Worm (Caenorhabditis elegans) whole organism, young adult: ENCODE results near the gene F36D3.16.

ENCODE experiments used
- B0261.1 ChIP-seq: sonication (generic microtip); optimal IDR thresholded peaks from 2 replicates; lab custom pipeline; 2016; ENCODE audit warnings: mild to moderate bottlenecking, missing genetic modification characterization, moderate library complexity, missing compliant biosample characterization
- C17E4.6 ChIP-seq: fragments of 200-800 bp; sonication (Bioruptor generic); IDR thresholded peaks from 2 replicates; pipeline ENCODE4 v1.3.6; 2022; ENCODE audit warnings: missing genetic modification reagents, missing genetic modification characterization, missing compliant biosample characterization
- F23B12.7 ChIP-seq: sonication (generic microtip); optimal IDR thresholded peaks from 2 replicates; lab custom pipeline; 2017; ENCODE audit warnings: missing genetic modification characterization, mild to moderate bottlenecking, missing compliant biosample characterization, antibody characterized with exemption, moderate library complexity; ENCODE audit not compliant: insufficient read depth
- F49E8.2 ChIP-seq: sonication (generic microtip); optimal IDR thresholded peaks from 3 replicates; lab custom pipeline; 2017; ENCODE audit warnings: missing genetic modification characterization, mild to moderate bottlenecking, missing compliant biosample characterization, antibody characterized with exemption, moderate library complexity; ENCODE audit not compliant: insufficient read depth
- F52B5.7 ChIP-seq: sonication (generic microtip); optimal IDR thresholded peaks from 2 replicates; lab custom pipeline; 2016; ENCODE audit warnings: mild to moderate bottlenecking, missing genetic modification characterization, missing compliant biosample characterization
- F57A8.1 ChIP-seq: fragments of 200-800 bp; sonication (Bioruptor generic); optimal IDR thresholded peaks from 2 replicates; lab custom pipeline; 2018; ENCODE audit warnings: mild to moderate bottlenecking, missing genetic modification characterization, moderate library complexity, missing compliant biosample characterization
- T26A5.8 ChIP-seq: sonication (generic microtip); optimal IDR thresholded peaks from 2 replicates; lab custom pipeline; 2016; ENCODE audit warnings: missing genetic modification characterization, missing compliant biosample characterization
- Y56A3A.18 ChIP-seq: fragments of 200-800 bp; sonication (Bioruptor generic); IDR thresholded peaks from 2 replicates; pipeline ENCODE4 v1.3.6; 2022; ENCODE audit warnings: missing genetic modification reagents, missing genetic modification characterization, missing compliant biosample characterization
- ZK185.1 ChIP-seq: sonication (generic microtip); optimal IDR thresholded peaks from 2 replicates; lab custom pipeline; 2016; ENCODE audit warnings: mild to moderate bottlenecking, missing genetic modification characterization, missing compliant biosample characterization; ENCODE audit not compliant: poor library complexity, severe bottlenecking
- aptf-2 ChIP-seq: fragments of 200-800 bp; sonication (Bioruptor generic); conservative IDR thresholded peaks from 2 replicates; pipeline ENCODE4 v1.3.6; 2022; ENCODE audit warnings: missing genetic modification reagents, missing genetic modification characterization, missing compliant biosample characterization
- aptf-3 ChIP-seq: fragments of 200-800 bp; sonication (Bioruptor generic); IDR thresholded peaks from 2 replicates; pipeline ENCODE4 v1.3.6; 2022; ENCODE audit warnings: missing genetic modification characterization, missing compliant biosample characterization
- bed-2 ChIP-seq: fragments of 200-800 bp; sonication (Bioruptor generic); IDR thresholded peaks from 2 replicates; pipeline ENCODE4 v1.3.6; 2022; ENCODE audit warnings: missing genetic modification reagents, missing genetic modification characterization, missing compliant biosample characterization
- ccch-3 ChIP-seq: fragments of 200-800 bp; sonication (Bioruptor generic); optimal IDR thresholded peaks from 2 replicates; lab custom pipeline; 2018; ENCODE audit warnings: mild to moderate bottlenecking, missing genetic modification characterization, missing compliant biosample characterization
- cebp-2 ChIP-seq: fragments of 200-800 bp; sonication (Bioruptor generic); IDR thresholded peaks from 2 replicates; pipeline ENCODE4 v1.3.6; 2022; ENCODE audit warnings: missing genetic modification characterization, missing compliant biosample characterization
- ceh-40 ChIP-seq: fragments of 200-800 bp; sonication (Bioruptor generic); IDR thresholded peaks from 2 replicates; pipeline ENCODE4 v1.3.6; 2022; ENCODE audit warnings: missing genetic modification characterization, missing compliant biosample characterization
- ceh-58 ChIP-seq: fragments of 200-800 bp; sonication (Bioruptor generic); IDR thresholded peaks from 2 replicates; pipeline ENCODE4 v1.3.6; 2022; ENCODE audit warnings: missing genetic modification characterization, missing compliant biosample characterization
- ceh-79 ChIP-seq: sonication (generic microtip); optimal IDR thresholded peaks from 2 replicates; lab custom pipeline; 2017; ENCODE audit warnings: mild to moderate bottlenecking, missing genetic modification characterization, missing compliant biosample characterization
- dpl-1 ChIP-seq: fragments of 150-350 bp; optimal IDR thresholded peaks from 2 replicates; lab custom pipeline; 2014; ENCODE audit warnings: missing biosample characterization, missing genetic modification reagents, missing genetic modification characterization
- egrh-3 ChIP-seq: fragments of 200-800 bp; sonication (Bioruptor generic); IDR thresholded peaks from 2 replicates; pipeline ENCODE4 v1.3.6; 2022; ENCODE audit warnings: missing genetic modification reagents, missing genetic modification characterization, missing compliant biosample characterization
- ekl-4 ChIP-seq: fragments of 200-800 bp; sonication (Bioruptor generic); IDR thresholded peaks from 2 replicates; pipeline ENCODE4 v1.3.6; 2022; ENCODE audit warnings: missing genetic modification reagents, missing genetic modification characterization, missing compliant biosample characterization
- fkh-3 ChIP-seq: sonication (generic microtip); optimal IDR thresholded peaks from 2 replicates; lab custom pipeline; 2016; ENCODE audit warnings: mild to moderate bottlenecking, missing genetic modification characterization, missing compliant biosample characterization
- him-1 ChIP-seq: sonication (generic microtip); optimal IDR thresholded peaks from 2 replicates; lab custom pipeline; 2016; ENCODE audit warnings: missing genotype, missing genetic modification reagents, missing genetic modification characterization, missing compliant biosample characterization
- hlh-26 ChIP-seq: fragments of 200-800 bp; sonication (Bioruptor generic); conservative IDR thresholded peaks from 2 replicates; pipeline ENCODE4 v1.3.6; 2022; ENCODE audit warnings: missing genetic modification reagents, missing genetic modification characterization, missing compliant biosample characterization
- hmg-20 ChIP-seq: fragments of 200-800 bp; sonication (Bioruptor generic); IDR thresholded peaks from 2 replicates; pipeline ENCODE4 v1.3.6; 2022; ENCODE audit warnings: missing genetic modification reagents, missing genetic modification characterization, missing compliant biosample characterization
- hsf-1 ChIP-seq: fragments of 200-800 bp; sonication (Bioruptor generic); IDR thresholded peaks from 2 replicates; pipeline ENCODE4 v1.3.6; 2022; ENCODE audit warnings: missing genetic modification reagents, missing genetic modification characterization, missing compliant biosample characterization
- let-526 ChIP-seq: fragments of 200-800 bp; sonication (Bioruptor generic); IDR thresholded peaks from 2 replicates; pipeline ENCODE4 v1.3.6; 2022; ENCODE audit warnings: missing genetic modification reagents, missing genetic modification characterization, missing compliant biosample characterization
- lsy-27 ChIP-seq: sonication (generic microtip); optimal IDR thresholded peaks from 2 replicates; lab custom pipeline; 2017; ENCODE audit warnings: missing genetic modification characterization, mild to moderate bottlenecking, missing compliant biosample characterization, antibody characterized with exemption, missing genotype, borderline replicate concordance; ENCODE audit not compliant: insufficient read depth
- madf-10 ChIP-seq: sonication (generic microtip); optimal IDR thresholded peaks from 2 replicates; lab custom pipeline; 2016; ENCODE audit warnings: mild to moderate bottlenecking, missing genetic modification characterization, missing compliant biosample characterization
- madf-3 ChIP-seq: fragments of 200-800 bp; sonication (Bioruptor generic); IDR thresholded peaks from 2 replicates; pipeline ENCODE4 v1.3.6; 2022; ENCODE audit warnings: missing genetic modification reagents, missing genetic modification characterization, missing compliant biosample characterization
- madf-8 ChIP-seq: fragments of 200-800 bp; sonication (Bioruptor generic); conservative IDR thresholded peaks from 2 replicates; pipeline ENCODE4 v1.3.6; 2022; ENCODE audit warnings: missing genetic modification reagents, missing genetic modification characterization, missing compliant biosample characterization
- mxl-1 ChIP-seq: sonication (generic microtip); optimal IDR thresholded peaks from 2 replicates; lab custom pipeline; 2016; ENCODE audit warnings: missing genetic modification characterization, missing compliant biosample characterization
- nfya-1 ChIP-seq: sonication (generic microtip); optimal IDR thresholded peaks from 2 replicates; lab custom pipeline; 2017; ENCODE audit warnings: antibody characterized with exemption, missing compliant biosample characterization, missing genetic modification characterization, borderline replicate concordance; ENCODE audit not compliant: insufficient read depth
- nhr-27 ChIP-seq: fragments of 200-800 bp; sonication (Bioruptor generic); optimal IDR thresholded peaks from 2 replicates; lab custom pipeline; 2018; ENCODE audit warnings: mild to moderate bottlenecking, missing genetic modification characterization, moderate library complexity, missing compliant biosample characterization
- nhr-90 ChIP-seq: sonication (generic microtip); optimal IDR thresholded peaks from 2 replicates; lab custom pipeline; 2016; ENCODE audit warnings: missing genotype, mild to moderate bottlenecking, missing genetic modification characterization, missing compliant biosample characterization
- pbrm-1 ChIP-seq: fragments of 200-800 bp; sonication (Bioruptor generic); IDR thresholded peaks from 2 replicates; pipeline ENCODE4 v1.3.6; 2022; ENCODE audit warnings: missing genetic modification reagents, missing genetic modification characterization, missing compliant biosample characterization
- pha-4 ChIP-seq: fragments of 150-350 bp; sonication (generic microtip); optimal IDR thresholded peaks from 2 replicates; lab custom pipeline; 2014; ENCODE audit warnings: missing biosample characterization, missing genetic modification reagents, missing genetic modification characterization
- rcor-1 ChIP-seq: fragments of 200-800 bp; sonication (Bioruptor generic); IDR thresholded peaks from 2 replicates; pipeline ENCODE4 v1.3.6; 2022; ENCODE audit warnings: missing genetic modification reagents, missing genetic modification characterization, missing compliant biosample characterization
- rec-8 ChIP-seq, 2 experiments: sonication (generic microtip); optimal IDR thresholded peaks; 2 replicates each; lab custom pipeline; 2016; ENCODE audit warnings: mild to moderate bottlenecking in 2 of 2, missing genetic modification characterization in 2 of 2, missing genetic modification reagents in 2 of 2, missing genotype in 2 of 2, missing biosample characterization in 1 of 2, missing compliant biosample characterization in 1 of 2, moderate library complexity in 1 of 2
- unc-130 ChIP-seq: sonication (generic microtip); optimal IDR thresholded peaks from 2 replicates; lab custom pipeline; 2016; ENCODE audit warnings: missing genetic modification reagents, missing genetic modification characterization, missing compliant biosample characterization
- unc-62 ChIP-seq: fragments of 150-350 bp; optimal IDR thresholded peaks from 2 replicates; lab custom pipeline; 2014; ENCODE audit warnings: missing biosample characterization, missing genetic modification reagents, missing genetic modification characterization
- zim-3 ChIP-seq: sonication (generic microtip); optimal IDR thresholded peaks from 2 replicates; lab custom pipeline; 2017; ENCODE audit warnings: mild to moderate bottlenecking, missing genetic modification characterization, moderate library complexity, missing compliant biosample characterization
- ztf-25 ChIP-seq: fragments of 200-800 bp; sonication (Bioruptor generic); IDR thresholded peaks from 2 replicates; pipeline ENCODE4 v1.3.6; 2022; ENCODE audit warnings: missing genetic modification reagents, missing genetic modification characterization, missing compliant biosample characterization

F36D3.16 gene

DNA sequence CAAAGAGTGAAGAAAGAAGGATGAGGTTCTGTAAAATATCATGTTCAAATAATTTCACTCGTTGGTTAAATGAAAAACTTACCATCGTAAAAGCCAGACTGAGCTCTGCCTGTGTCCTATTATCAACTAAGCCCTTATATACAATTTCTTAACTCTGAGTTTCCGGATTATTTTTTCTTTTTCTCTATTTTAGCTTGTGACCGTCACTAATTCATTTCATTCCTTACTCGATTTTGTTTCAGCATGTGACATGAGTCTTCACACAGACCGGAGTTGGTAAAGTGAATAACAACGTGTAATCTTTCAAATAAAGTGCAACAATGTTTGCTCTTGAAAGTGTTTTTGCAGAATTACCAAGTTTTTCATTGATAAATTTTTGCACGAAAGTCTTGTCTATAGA lies 6.1 kb downstream of the F36D3.16 start, which contains the start of gene cpr-2:
Gene cpr-2 (minus strand): TSS at position 101 of the 400 bp plus-strand sequence.
- TF ChIP-seq aptf-3 (GFP tag; lab: Robert Waterston, UW) (no peak), F57A8.1 (GFP tag; lab: Kevin White, UChicago) (no peak), F49E8.2 (tag; lab: Kevin White, UChicago) (no peak), nhr-90 (tag; lab: Kevin White, UChicago) (no peak), mxl-1 (tag; lab: Kevin White, UChicago) (no peak), hlh-26 (GFP tag; lab: Robert Waterston, UW) (no peak), let-526 (no peak), F23B12.7 (tag; lab: Kevin White, UChicago) (no peak)

DNA sequence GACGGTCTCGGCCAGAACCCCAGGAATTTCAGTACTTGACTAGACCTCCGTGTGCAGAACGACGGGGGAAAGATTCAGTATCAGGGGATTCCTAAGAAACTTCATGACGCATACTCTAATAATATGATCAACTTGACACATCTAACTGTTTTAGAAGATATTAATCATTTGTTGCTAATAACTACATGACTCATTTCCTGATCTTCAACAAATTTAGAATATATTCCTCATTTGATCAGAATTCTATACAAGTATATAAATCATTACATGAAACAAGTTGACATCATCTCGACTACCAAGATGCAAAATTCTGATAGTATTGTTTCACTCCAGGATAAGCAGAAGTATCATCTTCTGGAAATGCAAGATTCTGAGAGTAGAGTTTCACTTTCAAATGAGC lies 7.3 kb downstream of the F36D3.16 start, which contains the start of gene Y32B12B.8:
Gene Y32B12B.8 (plus strand): TSS at position 301 of the 400 bp plus-strand sequence.
- TF ChIP-seq ZK185.1 (tag; lab: Kevin White, UChicago) (no peak), ceh-40 (no peak), Y56A3A.18 (no peak)

ce11 chrV:16536701-16537100 lies 8.8 kb downstream of the F36D3.16 start, which contains the start of gene Y32B12B.1:
TSS of gene Y32B12B.1 (plus strand) at chrV:16537001.
- TF ChIP-seq unc-62 (GFP tag; lab: Kevin White, UChicago) (no peak), hmg-20 (GFP tag; lab: Robert Waterston, UW) (no peak), nhr-90 (tag; lab: Kevin White, UChicago) (no peak), unc-130 (GFP tag; lab: Kevin White, UChicago) (no peak), nfya-1 (tag; lab: Kevin White, UChicago) (no peak), pbrm-1 (GFP tag; lab: Robert Waterston, UW) (no peak), ceh-40 (no peak), fkh-3 (no peak), egrh-3 (no peak), ceh-79 (tag; lab: Kevin White, UChicago) (no peak), T26A5.8 (tag; lab: Kevin White, UChicago) (no peak), ccch-3 (GFP tag; lab: Kevin White, UChicago) (no peak)

- TF ChIP-seq zim-3 (tag; lab: Kevin White, UChicago) (no peak), nhr-27 (no peak), pha-4 (tag; lab: Kevin White, UChicago) (no peak), nhr-90 (tag; lab: Kevin White, UChicago) (no peak), hmg-20 (GFP tag; lab: Robert Waterston, UW) (no peak), let-526 (no peak), aptf-2 (0 out of 2 replicates have a peak, but pooled peaks have one; percentile 5), rcor-1 (GFP tag; lab: Robert Waterston, UW) (0 out of 2 replicates have a peak, but pooled peaks have one; percentile 15), cebp-2 (GFP tag; lab: Robert Waterston, UW) (no peak), him-1 (tag; lab: Kevin White, UChicago) (no peak), dpl-1 (peak; percentile 76), lsy-27 (tag; lab: Kevin White, UChicago) (no peak), madf-3 (GFP tag; lab: Robert Waterston, UW) (0 out of 2 replicates have a peak, but pooled peaks have one; percentile 17), rec-8 (tag; optimal IDR thresholded peaks at IDR 0.05; lab: Kevin White, UChicago) (no peak), ekl-4 (GFP tag; lab: Robert Waterston, UW) (no peak; the same call in 1 of the 2 replicates), B0261.1 (no peak), mxl-1 (tag; lab: Kevin White, UChicago) (no peak), ccch-3 (GFP tag; lab: Kevin White, UChicago) (no peak), aptf-3 (GFP tag; lab: Robert Waterston, UW) (no peak), madf-8 (peak; percentile 40), C17E4.6 (GFP tag; lab: Robert Waterston, UW) (no peak), ceh-58 (no peak), madf-10 (tag; lab: Kevin White, UChicago) (no peak), F52B5.7 (no peak), hsf-1 (GFP tag; lab: Robert Waterston, UW) (peak; percentile 61), ztf-25 (GFP tag; lab: Robert Waterston, UW) (no peak), bed-2 (GFP tag; lab: Robert Waterston, UW) (no peak; the same call in 1 of the 2 replicates)
Observed at ce11 chrV:16537908-16538446, 10.1 kb downstream of the F36D3.16 start, which contains the start of gene Y32B12B.2. TSS of gene Y32B12B.2 (plus strand) at chrV:16538396.
